Fruit fly (Drosophila melanogaster) whole organism, embryonic: Measurements from ENCODE around the gene slpr.

Source experiments
- Ada2b ChIP-seq: fragments of 200-800 bp; sonication (Bioruptor generic); IDR thresholded peaks from 2 replicates; pipeline ENCODE4 v1.3.6; 2022; ENCODE audit warnings: missing biosample characterization, missing genetic modification characterization
- BEAF-32 ChIP-seq: fragments of 200-800 bp; sonication (Bioruptor generic); optimal IDR thresholded peaks from 3 replicates; lab custom pipeline; 2017; ENCODE audit warnings: missing biosample characterization, missing genetic modification characterization, mild to moderate bottlenecking, moderate library complexity, missing genetic modification reagents
- Bdp1 ChIP-seq: fragments of 200-800 bp; sonication (Bioruptor generic); optimal IDR thresholded peaks from 3 replicates; lab custom pipeline; 2016; ENCODE audit warnings: missing biosample characterization, missing genetic modification characterization
- C15 ChIP-seq: fragments of 200-800 bp; sonication (Bioruptor generic); IDR thresholded peaks from 3 replicates; pipeline ENCODE4 v1.3.6; 2022; ENCODE audit warnings: missing biosample characterization, missing genetic modification characterization
- CG10366 ChIP-seq: fragments of 200-800 bp; sonication (Bioruptor generic); IDR thresholded peaks from 2 replicates; pipeline ENCODE4 v1.3.6; 2022; ENCODE audit warnings: missing biosample characterization, missing genetic modification characterization
- CG11398 ChIP-seq: fragments of 200-800 bp; sonication (Bioruptor generic); optimal IDR thresholded peaks from 2 replicates; lab custom pipeline; 2016; ENCODE audit warnings: missing biosample characterization, missing genetic modification characterization
- CG11504 ChIP-seq: fragments of 200-800 bp; sonication (Bioruptor generic); optimal IDR thresholded peaks from 3 replicates; lab custom pipeline; 2019; ENCODE audit warnings: missing biosample characterization, mild to moderate bottlenecking, missing genetic modification characterization, moderate library complexity
- CG12391 ChIP-seq: fragments of 200-800 bp; sonication (Bioruptor generic); optimal IDR thresholded peaks from 3 replicates; lab custom pipeline; 2018; ENCODE audit warnings: missing biosample characterization, mild to moderate bottlenecking, missing genetic modification characterization, moderate library complexity
- CG14667 ChIP-seq: fragments of 200-800 bp; sonication (Bioruptor generic); IDR thresholded peaks from 2 replicates; pipeline ENCODE4 v1.3.6; 2022; ENCODE audit warnings: missing biosample characterization, missing genetic modification characterization
- CG15514 ChIP-seq: fragments of 200-800 bp; sonication (Bioruptor generic); optimal IDR thresholded peaks from 3 replicates; lab custom pipeline; 2017; ENCODE audit warnings: missing biosample characterization, missing genetic modification characterization, mild to moderate bottlenecking, moderate library complexity, missing genetic modification reagents
- CG15601 ChIP-seq: fragments of 200-800 bp; sonication (Bioruptor generic); optimal IDR thresholded peaks from 3 replicates; lab custom pipeline; 2019; ENCODE audit warnings: missing biosample characterization, mild to moderate bottlenecking, missing genetic modification characterization, moderate library complexity
- CG17385 ChIP-seq: fragments of 200-800 bp; sonication (Bioruptor generic); optimal IDR thresholded peaks from 3 replicates; lab custom pipeline; 2018; ENCODE audit warnings: missing biosample characterization, mild to moderate bottlenecking, missing genetic modification characterization
- CG2889 ChIP-seq: fragments of 200-800 bp; sonication (Bioruptor generic); IDR thresholded peaks from 3 replicates; pipeline ENCODE4 v1.3.6; 2022; ENCODE audit warnings: missing biosample characterization, missing genetic modification characterization
- CG31388 ChIP-seq: fragments of 200-800 bp; sonication (Bioruptor generic); optimal IDR thresholded peaks from 2 replicates; lab custom pipeline; 2016; ENCODE audit warnings: missing biosample characterization, missing genetic modification characterization
- CG32772 ChIP-seq: fragments of 200-800 bp; sonication (Bioruptor generic); IDR thresholded peaks from 2 replicates; pipeline ENCODE4 v1.3.6; 2022; ENCODE audit warnings: missing biosample characterization, missing genetic modification characterization
- CG34376 ChIP-seq: fragments of 200-800 bp; sonication (Bioruptor generic); optimal IDR thresholded peaks from 2 replicates; lab custom pipeline; 2018; ENCODE audit warnings: missing biosample characterization, mild to moderate bottlenecking, missing genetic modification characterization
- CG34422 ChIP-seq: fragments of 200-800 bp; sonication (Bioruptor generic); IDR thresholded peaks from 3 replicates; pipeline ENCODE4 v1.3.6; 2022; ENCODE audit warnings: missing biosample characterization, missing genetic modification characterization
- CG4707 ChIP-seq: fragments of 200-800 bp; sonication (Bioruptor generic); optimal IDR thresholded peaks from 2 replicates; lab custom pipeline; 2018; ENCODE audit warnings: missing biosample characterization, mild to moderate bottlenecking, missing genetic modification characterization, moderate library complexity
- CG7556 ChIP-seq: fragments of 200-800 bp; sonication (Bioruptor generic); optimal IDR thresholded peaks from 2 replicates; lab custom pipeline; 2017; ENCODE audit warnings: missing biosample characterization, mild to moderate bottlenecking, missing genetic modification characterization
- CG8388 ChIP-seq: fragments of 200-800 bp; sonication (Bioruptor generic); optimal IDR thresholded peaks from 2 replicates; lab custom pipeline; 2019; ENCODE audit warnings: missing biosample characterization, mild to moderate bottlenecking, missing genetic modification characterization, moderate library complexity
- CG9609 ChIP-seq: fragments of 200-800 bp; sonication (Bioruptor generic); optimal IDR thresholded peaks from 3 replicates; lab custom pipeline; 2016; ENCODE audit warnings: missing biosample characterization, missing genetic modification characterization
- D19A ChIP-seq: fragments of 200-800 bp; optimal IDR thresholded peaks from 3 replicates; lab custom pipeline; 2019; ENCODE audit warnings: missing biosample characterization, mild to moderate bottlenecking, missing genetic modification characterization, moderate library complexity
- Drgx ChIP-seq: fragments of 200-800 bp; sonication (Bioruptor generic); IDR thresholded peaks from 2 replicates; pipeline ENCODE4 v1.3.6; 2022; ENCODE audit warnings: missing biosample characterization, missing genetic modification characterization
- Fer1 ChIP-seq: fragments of 200-800 bp; sonication (Bioruptor generic); optimal IDR thresholded peaks from 2 replicates; lab custom pipeline; 2017; ENCODE audit warnings: missing biosample characterization, mild to moderate bottlenecking, missing genetic modification characterization
- Hr51 ChIP-seq, 2 experiments: fragments of 200-800 bp; sonication (Bioruptor generic); optimal IDR thresholded peaks; 2 replicates in 1 of 2; 3 replicates in 1 of 2; lab custom pipeline; 2016 to 2018; ENCODE audit warnings: missing biosample characterization in 2 of 2, missing genetic modification characterization in 2 of 2, mild to moderate bottlenecking in 1 of 2, moderate library complexity in 1 of 2
- Meics ChIP-seq: fragments of 200-800 bp; sonication (Bioruptor generic); optimal IDR thresholded peaks from 2 replicates; lab custom pipeline; 2017; ENCODE audit warnings: missing biosample characterization, mild to moderate bottlenecking, missing genetic modification characterization
- Mrtf ChIP-seq: fragments of 200-800 bp; sonication (Bioruptor generic); IDR thresholded peaks from 3 replicates; pipeline ENCODE4 v1.3.6; 2022; ENCODE audit warnings: missing biosample characterization, missing genetic modification characterization
- Nf-YC ChIP-seq: fragments of 200-800 bp; optimal IDR thresholded peaks from 3 replicates; lab custom pipeline; 2019; ENCODE audit warnings: missing biosample characterization, mild to moderate bottlenecking, missing genetic modification characterization, moderate library complexity
- Scr ChIP-seq: fragments of 200-800 bp; sonication (Bioruptor generic); IDR thresholded peaks from 2 replicates; pipeline ENCODE4 v1.3.6; 2022; ENCODE audit warnings: missing biosample characterization, missing genetic modification characterization; ENCODE audit not compliant: partially characterized antibody
- Sin3A ChIP-seq: fragments of >200 bp; optimal IDR thresholded peaks from 2 replicates; lab custom pipeline; 2018
- Stat92E ChIP-seq, 3 experiments: fragments of >200 bp in 2 of 3; fragments of 200-800 bp in 1 of 3; sonication (Bioruptor generic) in 1 of 3; optimal IDR thresholded peaks; 2 replicates each; lab custom pipeline; 2017 to 2019; ENCODE audit warnings: missing biosample characterization in 3 of 3, missing genetic modification characterization in 3 of 3, mild to moderate bottlenecking in 1 of 3, moderate library complexity in 1 of 3
- ap ChIP-seq: fragments of 200-800 bp; sonication (Bioruptor generic); IDR thresholded peaks from 2 replicates; pipeline ENCODE4 v1.3.6; 2022; ENCODE audit warnings: missing biosample characterization, missing genetic modification characterization
- btn ChIP-seq: fragments of 200-800 bp; sonication (Bioruptor generic); optimal IDR thresholded peaks from 2 replicates; lab custom pipeline; 2016; ENCODE audit warnings: missing biosample characterization, missing genetic modification characterization
- chif ChIP-seq, 2 experiments: fragments of 200-800 bp; sonication (Bioruptor generic); optimal IDR thresholded peaks; 3 replicates each; lab custom pipeline; 2016; ENCODE audit warnings: missing biosample characterization in 2 of 2, missing genetic modification characterization in 2 of 2
- dmrt11E ChIP-seq: fragments of 200-800 bp; sonication (Bioruptor generic); optimal IDR thresholded peaks from 3 replicates; lab custom pipeline; 2018; ENCODE audit warnings: missing biosample characterization, mild to moderate bottlenecking, missing genetic modification characterization, moderate library complexity
- emc ChIP-seq: fragments of 200-800 bp; sonication (Bioruptor generic); optimal IDR thresholded peaks from 2 replicates; lab custom pipeline; 2016; ENCODE audit warnings: missing biosample characterization, missing genetic modification characterization
- grau ChIP-seq: fragments of 200-800 bp; optimal IDR thresholded peaks from 3 replicates; lab custom pipeline; 2019; ENCODE audit warnings: missing biosample characterization, mild to moderate bottlenecking, missing genetic modification characterization, moderate library complexity
- grn ChIP-seq: fragments of 200-800 bp; sonication (Bioruptor generic); optimal IDR thresholded peaks from 3 replicates; lab custom pipeline; 2017; ENCODE audit warnings: missing biosample characterization, missing genetic modification characterization
- hkb ChIP-seq, 2 experiments: fragments of 200-800 bp in 1 of 2; fragments of >200 bp in 1 of 2; sonication (Bioruptor generic) in 1 of 2; IDR thresholded peaks in 1 of 2; optimal IDR thresholded peaks in 1 of 2; 2 replicates each; pipeline versions ENCODE4 v1.3.6 to Lab custom; 2017 to 2022; ENCODE audit warnings: missing biosample characterization in 1 of 2, missing genetic modification characterization in 1 of 2
- ind ChIP-seq: fragments of 200-800 bp; sonication (Bioruptor generic); optimal IDR thresholded peaks from 3 replicates; lab custom pipeline; 2016; ENCODE audit warnings: missing biosample characterization, missing genetic modification characterization
- insv ChIP-seq, 2 experiments: fragments of 200-800 bp; sonication (Bioruptor generic); optimal IDR thresholded peaks; 3 replicates each; lab custom pipeline; 2016 to 2018; ENCODE audit warnings: missing biosample characterization in 2 of 2, missing genetic modification characterization in 2 of 2
- jumu ChIP-seq: fragments of 200-800 bp; sonication (Bioruptor generic); optimal IDR thresholded peaks from 3 replicates; lab custom pipeline; 2016; ENCODE audit warnings: missing biosample characterization, missing genetic modification characterization
- klu ChIP-seq: fragments of 200-800 bp; sonication (Bioruptor generic); IDR thresholded peaks from 2 replicates; pipeline ENCODE4 v1.3.6; 2022; ENCODE audit warnings: missing biosample characterization, missing genetic modification characterization
- peb ChIP-seq: fragments of 200-800 bp; sonication (Bioruptor generic); IDR thresholded peaks from 2 replicates; pipeline ENCODE4 v1.3.6; 2022; ENCODE audit warnings: missing biosample characterization, missing genetic modification characterization
- pho ChIP-seq: fragments of 200-800 bp; sonication (Bioruptor generic); optimal IDR thresholded peaks from 2 replicates; lab custom pipeline; 2016; ENCODE audit warnings: missing biosample characterization, missing genetic modification characterization
- prd ChIP-seq, 3 experiments: fragments of >200 bp in 2 of 3; fragments of 200-800 bp in 1 of 3; sonication (Bioruptor generic) in 1 of 3; optimal IDR thresholded peaks in 2 of 3; IDR thresholded peaks in 1 of 3; 2 replicates in 2 of 3; 3 replicates in 1 of 3; pipeline versions ENCODE4 v1.3.6 to Lab custom; 2017 to 2022; ENCODE audit warnings: missing biosample characterization in 1 of 3, missing genetic modification characterization in 1 of 3
- schlank ChIP-seq: fragments of 200-800 bp; sonication (Bioruptor generic); optimal IDR thresholded peaks from 2 replicates; lab custom pipeline; 2018; ENCODE audit warnings: missing biosample characterization, mild to moderate bottlenecking, missing genetic modification characterization
- sd ChIP-seq: fragments of 200-800 bp; sonication (Bioruptor generic); optimal IDR thresholded peaks from 3 replicates; lab custom pipeline; 2018; ENCODE audit warnings: missing biosample characterization, mild to moderate bottlenecking, missing genetic modification characterization, moderate library complexity
- zfh2 ChIP-seq: fragments of 200-800 bp; sonication (Bioruptor generic); optimal IDR thresholded peaks from 2 replicates; lab custom pipeline; 2016; ENCODE audit warnings: missing biosample characterization, missing genetic modification characterization

slpr gene

DNA sequence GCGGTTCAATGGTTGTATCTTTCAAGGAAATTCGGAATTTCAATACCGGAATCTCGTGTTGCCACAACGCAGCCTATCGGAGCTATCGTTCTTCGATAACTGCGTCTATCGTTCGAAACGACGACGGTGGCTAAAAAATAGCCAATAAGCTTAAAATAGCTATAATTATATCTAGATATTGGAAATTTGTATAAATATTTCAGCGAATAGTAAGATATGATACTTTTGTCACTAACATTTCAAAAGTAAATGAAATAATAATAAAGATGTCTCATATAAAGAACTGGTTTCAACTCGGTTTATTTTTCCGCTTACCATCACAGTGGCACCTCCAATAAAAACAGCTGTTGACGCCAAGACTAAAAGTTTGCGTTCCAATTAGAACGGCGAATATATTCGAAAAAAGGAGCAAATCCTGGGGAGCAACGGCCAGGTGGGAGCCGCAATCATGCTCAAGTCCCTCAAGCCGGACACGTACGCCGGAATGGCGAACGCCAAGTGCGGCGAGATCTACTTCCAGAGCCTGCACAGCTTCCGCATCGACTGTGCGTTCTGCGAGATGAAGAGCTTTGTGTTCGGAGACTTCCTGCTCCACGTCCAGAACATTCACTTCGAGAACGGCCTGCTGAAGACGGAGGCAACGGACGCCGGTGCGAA is 31.4 kb downstream of the slpr start, which contains the start of the genes alpha-PheRS and CG2129 (continued):
- TF ChIP-seq chif (GFP tag; optimal IDR thresholded peaks at IDR 0.05; lab: Kevin White, UChicago) = no peak
- peak in 1 of 3 experiments; percentile 61 for TF ChIP-seq Stat92E (GFP tag; optimal IDR thresholded peaks at IDR 0.05; lab: Kevin White, UChicago)
- TF ChIP-seq BEAF-32 (GFP tag; lab: Kevin White, UChicago) = peak; percentile 47
- TF ChIP-seq insv (GFP tag; optimal IDR thresholded peaks at IDR 0.05; lab: Kevin White, UChicago) = peak in 1 of 2 experiments; percentile 87
- 0 out of 2 replicates have a peak, but pooled peaks have one; percentile 34 for TF ChIP-seq Ada2b (GFP tag; lab: Robert Waterston, UW)
- TF ChIP-seq CG11504 (tag; lab: Kevin White, UChicago) = no peak
- TF ChIP-seq CG10366 (GFP tag; lab: Robert Waterston, UW) = 0 out of 2 replicates have a peak, but pooled peaks have one; percentile 27
- peak; percentile 9 for TF ChIP-seq CG15601
- no peak for TF ChIP-seq D19A (tag; lab: Kevin White, UChicago)
- peak; percentile 62 for TF ChIP-seq CG12391
- no peak for TF ChIP-seq ap (GFP tag; lab: Robert Waterston, UW)
- no peak for TF ChIP-seq Meics
- no peak for TF ChIP-seq peb (GFP tag; lab: Robert Waterston, UW)
- TF ChIP-seq Mrtf = no peak
- TF ChIP-seq CG31388 (GFP tag; lab: Kevin White, UChicago) = no peak
- TF ChIP-seq Sin3A (lab: Kevin White, UChicago) = peak; percentile 23
- TF ChIP-seq Fer1 (GFP tag; lab: Kevin White, UChicago) = peak; percentile 54
- no peak for TF ChIP-seq btn (GFP tag; lab: Kevin White, UChicago)
- TF ChIP-seq grn (GFP tag; lab: Kevin White, UChicago) = no peak
- TF ChIP-seq CG14667 (GFP tag; lab: Robert Waterston, UW) = no peak
- no peak for TF ChIP-seq CG17385 (GFP tag; lab: Kevin White, UChicago)
- no peak for TF ChIP-seq C15 (GFP tag; lab: Robert Waterston, UW)
- no peak for TF ChIP-seq Hr51 (GFP tag; optimal IDR thresholded peaks at IDR 0.05; lab: Kevin White, UChicago)
- TF ChIP-seq CG4707 (GFP tag; lab: Kevin White, UChicago) = no peak
- TF ChIP-seq Bdp1 = peak; percentile 1
- TF ChIP-seq Drgx = no peak
- no peak for TF ChIP-seq hkb (optimal IDR thresholded peaks at IDR 0.05; lab: Kevin White, UChicago)
- TF ChIP-seq hkb (GFP tag; IDR thresholded peaks at IDR 0.05; lab: Robert Waterston, UW) = no peak
- TF ChIP-seq Nf-YC = peak; percentile 48
- peak; percentile 32 for TF ChIP-seq CG7556 (GFP tag; lab: Kevin White, UChicago)
- no peak for TF ChIP-seq schlank (tag; lab: Kevin White, UChicago)
- TF ChIP-seq jumu (GFP tag; lab: Kevin White, UChicago) = no peak
- peak; percentile 51 for TF ChIP-seq grau (tag; lab: Kevin White, UChicago)
- peak; percentile 15 for TF ChIP-seq dmrt11E
- no peak for TF ChIP-seq zfh2 (GFP tag; lab: Kevin White, UChicago)
- peak; percentile 23 for TF ChIP-seq pho
- no peak for TF ChIP-seq CG11398
- no peak for TF ChIP-seq emc
- peak; percentile 9 for TF ChIP-seq CG8388
- TF ChIP-seq prd (optimal IDR thresholded peaks at IDR 0.05; lab: Kevin White, UChicago) = no peak
- no peak for TF ChIP-seq prd (GFP tag; IDR thresholded peaks at IDR 0.05; lab: Robert Waterston, UW)
- TF ChIP-seq CG15514 = peak; percentile 96
- TF ChIP-seq CG34376 = peak; percentile 52
- no peak for TF ChIP-seq CG2889
- no peak for TF ChIP-seq CG9609 (GFP tag; lab: Kevin White, UChicago)
- TF ChIP-seq CG34422 (GFP tag; lab: Robert Waterston, UW) = no peak
- no peak for TF ChIP-seq klu (GFP tag; lab: Robert Waterston, UW)
- no peak for TF ChIP-seq CG32772 (GFP tag; lab: Robert Waterston, UW)
- no peak for TF ChIP-seq ind (GFP tag; lab: Kevin White, UChicago)
- no peak for TF ChIP-seq sd
- TF ChIP-seq Scr (GFP tag; lab: Robert Waterston, UW) = no peak
